Fruit fly (Drosophila melanogaster) whole organism, embryonic: ENCODE results near the gene Socs36E.

Experiments
- C15 ChIP-seq: fragments of 200-800 bp; sonication (Bioruptor generic); IDR thresholded peaks from 3 replicates; pipeline ENCODE4 v1.3.6; 2022; ENCODE audit warnings: missing biosample characterization, missing genetic modification characterization
- CG10274 ChIP-seq: fragments of 200-800 bp; sonication (Bioruptor generic); optimal IDR thresholded peaks from 3 replicates; lab custom pipeline; 2017; ENCODE audit warnings: missing biosample characterization, mild to moderate bottlenecking, missing genetic modification characterization
- CG10565 ChIP-seq: fragments of 200-800 bp; sonication (Bioruptor generic); optimal IDR thresholded peaks from 3 replicates; lab custom pipeline; 2016; ENCODE audit warnings: missing biosample characterization, mild to moderate bottlenecking, missing genetic modification characterization
- CG11696 ChIP-seq: fragments of 200-800 bp; sonication (Bioruptor generic); IDR thresholded peaks from 2 replicates; pipeline ENCODE4 v1.3.6; 2022; ENCODE audit warnings: missing biosample characterization, missing genetic modification characterization
- CG11723 ChIP-seq: fragments of 200-800 bp; sonication (Bioruptor generic); optimal IDR thresholded peaks from 2 replicates; lab custom pipeline; 2017; ENCODE audit warnings: missing biosample characterization, mild to moderate bottlenecking, missing genetic modification characterization
- CG12104 ChIP-seq: fragments of 200-800 bp; sonication (Bioruptor generic); optimal IDR thresholded peaks from 3 replicates; lab custom pipeline; 2016; ENCODE audit warnings: missing biosample characterization, missing genetic modification characterization
- CG1233 ChIP-seq: fragments of 200-800 bp; sonication (Bioruptor generic); optimal IDR thresholded peaks from 4 replicates; lab custom pipeline; 2018; ENCODE audit warnings: missing biosample characterization, mild to moderate bottlenecking, missing genetic modification characterization
- CG12391 ChIP-seq: fragments of 200-800 bp; sonication (Bioruptor generic); optimal IDR thresholded peaks from 3 replicates; lab custom pipeline; 2018; ENCODE audit warnings: missing biosample characterization, mild to moderate bottlenecking, missing genetic modification characterization, moderate library complexity
- CG13775 ChIP-seq: fragments of 200-800 bp; sonication (Bioruptor generic); optimal IDR thresholded peaks from 3 replicates; lab custom pipeline; 2017; ENCODE audit warnings: missing biosample characterization, mild to moderate bottlenecking, missing genetic modification characterization
- CG15479 ChIP-seq: fragments of 200-800 bp; sonication (Bioruptor generic); optimal IDR thresholded peaks from 3 replicates; lab custom pipeline; 2019; ENCODE audit warnings: missing biosample characterization, mild to moderate bottlenecking, missing genetic modification characterization, moderate library complexity
- CG16779 ChIP-seq: fragments of 200-800 bp; sonication (Bioruptor generic); IDR thresholded peaks from 2 replicates; pipeline ENCODE4 v1.3.6; 2022; ENCODE audit warnings: missing biosample characterization, missing genetic modification characterization
- CG2875 ChIP-seq: fragments of 200-800 bp; sonication (Bioruptor generic); optimal IDR thresholded peaks from 2 replicates; lab custom pipeline; 2017; ENCODE audit warnings: missing biosample characterization, mild to moderate bottlenecking, missing genetic modification characterization, missing genetic modification reagents
- CG31365 ChIP-seq: fragments of 200-800 bp; sonication (Bioruptor generic); optimal IDR thresholded peaks from 2 replicates; lab custom pipeline; 2018; ENCODE audit warnings: missing biosample characterization, mild to moderate bottlenecking, missing genetic modification characterization
- CHES-1-like ChIP-seq: fragments of 200-800 bp; sonication (Bioruptor generic); optimal IDR thresholded peaks from 2 replicates; lab custom pipeline; 2016; ENCODE audit warnings: missing biosample characterization, missing genetic modification characterization
- Dad ChIP-seq: fragments of 200-800 bp; sonication (Bioruptor generic); optimal IDR thresholded peaks from 3 replicates; lab custom pipeline; 2016; ENCODE audit warnings: missing biosample characterization, missing genetic modification characterization
- Fer2 ChIP-seq: fragments of 200-800 bp; sonication (Bioruptor generic); optimal IDR thresholded peaks from 2 replicates; lab custom pipeline; 2018; ENCODE audit warnings: missing biosample characterization, mild to moderate bottlenecking, missing genetic modification characterization, moderate library complexity
- Gug ChIP-seq: fragments of 200-800 bp; sonication (Bioruptor generic); IDR thresholded peaks from 4 replicates; pipeline ENCODE4 v1.3.6; 2022; ENCODE audit warnings: missing biosample characterization, missing genetic modification characterization
- Jarid2 ChIP-seq: fragments of 200-800 bp; sonication (Bioruptor generic); optimal IDR thresholded peaks from 3 replicates; lab custom pipeline; 2017; ENCODE audit warnings: mild to moderate bottlenecking, missing biosample characterization, missing genetic modification reagents, missing genetic modification characterization
- Lpt ChIP-seq: fragments of >200 bp; optimal IDR thresholded peaks from 2 replicates; lab custom pipeline; 2018; ENCODE audit warnings: missing biosample characterization, missing genetic modification characterization
- Nf-YA ChIP-seq: fragments of 200-800 bp; sonication (Bioruptor generic); IDR thresholded peaks from 2 replicates; pipeline ENCODE4 v1.3.6; 2022; ENCODE audit warnings: missing biosample characterization, missing genetic modification characterization
- Pdp1 ChIP-seq, 2 experiments: fragments of 200-800 bp; sonication (Bioruptor generic); optimal IDR thresholded peaks; 3 replicates each; lab custom pipeline; 2016; ENCODE audit warnings: missing biosample characterization in 2 of 2, missing genetic modification characterization in 2 of 2, mild to moderate bottlenecking in 1 of 2, moderate library complexity in 1 of 2
- Rfx ChIP-seq: fragments of 200-800 bp; sonication (Bioruptor generic); IDR thresholded peaks from 2 replicates; pipeline ENCODE4 v1.3.6; 2022; ENCODE audit warnings: missing biosample characterization, missing genetic modification characterization
- Sox102F ChIP-seq: fragments of 200-800 bp; sonication (Bioruptor generic); optimal IDR thresholded peaks from 2 replicates; lab custom pipeline; 2018; ENCODE audit warnings: missing biosample characterization, mild to moderate bottlenecking, missing genetic modification characterization, moderate library complexity
- Sry-β ChIP-seq: fragments of 200-800 bp; sonication (Bioruptor generic); optimal IDR thresholded peaks from 2 replicates; lab custom pipeline; 2018; ENCODE audit warnings: missing biosample characterization, mild to moderate bottlenecking, missing genetic modification characterization, moderate library complexity
- TFAM ChIP-seq: fragments of 200-800 bp; sonication (Bioruptor generic); optimal IDR thresholded peaks from 2 replicates; lab custom pipeline; 2017; ENCODE audit warnings: missing biosample characterization, missing genetic modification characterization, inconsistent platforms
- abd-A ChIP-seq: fragments of 200-800 bp; sonication (Bioruptor generic); optimal IDR thresholded peaks from 3 replicates; lab custom pipeline; 2019; ENCODE audit warnings: missing biosample characterization, mild to moderate bottlenecking, missing genetic modification characterization, moderate library complexity
- aop ChIP-seq: fragments of 200-800 bp; sonication (Bioruptor generic); IDR thresholded peaks from 2 replicates; pipeline ENCODE4 v1.3.6; 2022; ENCODE audit warnings: missing biosample characterization, missing genetic modification characterization
- ap ChIP-seq: fragments of 200-800 bp; sonication (Bioruptor generic); IDR thresholded peaks from 2 replicates; pipeline ENCODE4 v1.3.6; 2022; ENCODE audit warnings: missing biosample characterization, missing genetic modification characterization
- br ChIP-seq: fragments of >200 bp; optimal IDR thresholded peaks from 2 replicates; lab custom pipeline; 2017
- cwo ChIP-seq: fragments of 200-800 bp; sonication (Bioruptor generic); optimal IDR thresholded peaks from 3 replicates; lab custom pipeline; 2017; ENCODE audit warnings: missing biosample characterization, missing genetic modification characterization, mild to moderate bottlenecking, moderate library complexity, missing genetic modification reagents
- disco-r ChIP-seq: fragments of 200-800 bp; sonication (Bioruptor generic); optimal IDR thresholded peaks from 2 replicates; lab custom pipeline; 2016; ENCODE audit warnings: missing biosample characterization, missing genetic modification characterization
- dpn ChIP-seq, 2 experiments: fragments of 200-800 bp; sonication (Bioruptor generic); optimal IDR thresholded peaks; 3 replicates each; lab custom pipeline; 2016; ENCODE audit warnings: missing biosample characterization in 2 of 2, missing genetic modification characterization in 2 of 2
- gce ChIP-seq: fragments of 200-800 bp; sonication (Bioruptor generic); IDR thresholded peaks from 3 replicates; pipeline ENCODE4 v1.3.6; 2022; ENCODE audit warnings: missing biosample characterization, missing genetic modification characterization
- her ChIP-seq: fragments of 200-800 bp; sonication (Bioruptor generic); optimal IDR thresholded peaks from 2 replicates; lab custom pipeline; 2016; ENCODE audit warnings: missing biosample characterization, missing genetic modification characterization
- hth ChIP-seq: fragments of >200 bp; optimal IDR thresholded peaks from 2 replicates; lab custom pipeline; 2017; ENCODE audit warnings: inconsistent platforms
- inv ChIP-seq: fragments of 200-800 bp; sonication (Bioruptor generic); IDR thresholded peaks from 2 replicates; pipeline ENCODE4 v1.3.6; 2022; ENCODE audit warnings: missing biosample characterization, missing genetic modification characterization; ENCODE audit not compliant: partially characterized antibody
- knrl ChIP-seq: fragments of 200-800 bp; sonication (Bioruptor generic); IDR thresholded peaks from 3 replicates; pipeline ENCODE4 v1.3.6; 2022; ENCODE audit warnings: missing biosample characterization, missing genetic modification characterization; ENCODE audit not compliant: partially characterized antibody
- lov ChIP-seq, 2 experiments: fragments of 200-800 bp in 1 of 2; fragments of >200 bp in 1 of 2; sonication (Bioruptor generic) in 1 of 2; IDR thresholded peaks in 1 of 2; optimal IDR thresholded peaks in 1 of 2; 2 replicates in 1 of 2; 3 replicates in 1 of 2; pipeline versions ENCODE4 v1.3.6 to Lab custom; 2017 to 2022; ENCODE audit warnings: missing biosample characterization in 1 of 2, missing genetic modification characterization in 1 of 2
- luna ChIP-seq: fragments of 200-800 bp; sonication (Bioruptor generic); optimal IDR thresholded peaks from 2 replicates; lab custom pipeline; 2016; ENCODE audit warnings: missing biosample characterization, missing genetic modification characterization
- maf-S ChIP-seq: fragments of 200-800 bp; sonication (Bioruptor generic); optimal IDR thresholded peaks from 2 replicates; lab custom pipeline; 2016; ENCODE audit warnings: missing biosample characterization, missing genetic modification characterization
- pb ChIP-seq: fragments of 200-800 bp; sonication (Bioruptor generic); optimal IDR thresholded peaks from 3 replicates; lab custom pipeline; 2016; ENCODE audit warnings: missing biosample characterization, missing genetic modification characterization
- peb ChIP-seq: fragments of 200-800 bp; sonication (Bioruptor generic); IDR thresholded peaks from 2 replicates; pipeline ENCODE4 v1.3.6; 2022; ENCODE audit warnings: missing biosample characterization, missing genetic modification characterization
- pnt ChIP-seq: fragments of 200-800 bp; sonication (Bioruptor generic); optimal IDR thresholded peaks from 3 replicates; lab custom pipeline; 2016; ENCODE audit warnings: missing biosample characterization, missing genetic modification characterization
- rib ChIP-seq: fragments of 200-800 bp; sonication (Bioruptor generic); IDR thresholded peaks from 2 replicates; pipeline ENCODE4 v1.3.6; 2022; ENCODE audit warnings: missing biosample characterization, missing genetic modification characterization
- slp2 ChIP-seq: fragments of 200-800 bp; sonication (Bioruptor generic); optimal IDR thresholded peaks from 2 replicates; lab custom pipeline; 2016; ENCODE audit warnings: missing biosample characterization, missing genetic modification characterization
- sr ChIP-seq: fragments of 200-800 bp; sonication (Bioruptor generic); IDR thresholded peaks from 3 replicates; pipeline ENCODE4 v1.3.6; 2022; ENCODE audit warnings: missing biosample characterization, missing genetic modification characterization
- wek ChIP-seq: fragments of 200-800 bp; sonication (Bioruptor generic); optimal IDR thresholded peaks from 3 replicates; lab custom pipeline; 2018; ENCODE audit warnings: missing biosample characterization, mild to moderate bottlenecking, missing genetic modification characterization, moderate library complexity
- z ChIP-seq: fragments of 200-800 bp; sonication (Bioruptor generic); IDR thresholded peaks from 3 replicates; pipeline ENCODE4 v1.3.6; 2022; ENCODE audit warnings: missing biosample characterization, missing genetic modification characterization
- zf30C ChIP-seq: fragments of 200-800 bp; sonication (Bioruptor generic); optimal IDR thresholded peaks from 3 replicates; lab custom pipeline; 2018; ENCODE audit warnings: missing biosample characterization, mild to moderate bottlenecking, missing genetic modification characterization

Gene Socs36E

dm6 chr2L:18151826-18152138, 435 bp downstream of the Socs36E start (continued):
- TF ChIP-seq knrl = no peak

- TF ChIP-seq gce (GFP tag; lab: Robert Waterston, UW) = no peak
- TF ChIP-seq ap (GFP tag; lab: Robert Waterston, UW) = 0 out of 2 replicates have a peak, but pooled peaks have one; percentile 21
- TF ChIP-seq CG1233 (GFP tag; lab: Kevin White, UChicago) = no peak
- no peak for TF ChIP-seq Jarid2 (GFP tag; lab: Kevin White, UChicago)
- TF ChIP-seq disco-r = no peak
- TF ChIP-seq aop = no peak
- no peak for TF ChIP-seq CG12104 (GFP tag; lab: Kevin White, UChicago)
- no peak for TF ChIP-seq CG12391 (tag; lab: Kevin White, UChicago)
- TF ChIP-seq hth (lab: Kevin White, UChicago) = no peak
- peak; percentile 66 for TF ChIP-seq CHES-1-like (GFP tag; lab: Kevin White, UChicago)
- peak; percentile 7 for TF ChIP-seq wek (GFP tag; lab: Kevin White, UChicago)
- no peak for TF ChIP-seq Fer2 (tag; lab: Kevin White, UChicago)
- TF ChIP-seq zf30C (GFP tag; lab: Kevin White, UChicago) = no peak
- TF ChIP-seq CG13775 (GFP tag; lab: Kevin White, UChicago) = peak; percentile 9
- TF ChIP-seq Rfx = peak; percentile 87
- TF ChIP-seq her (GFP tag; lab: Kevin White, UChicago) = no peak
- TF ChIP-seq dpn (GFP tag; optimal IDR thresholded peaks at IDR 0.05; lab: Kevin White, UChicago) = peak; percentile 41 to 65
- peak; percentile 38 to 41 for TF ChIP-seq Pdp1 (GFP tag; optimal IDR thresholded peaks at IDR 0.05; lab: Kevin White, UChicago)
- no peak for TF ChIP-seq CG10565
- no peak for TF ChIP-seq CG16779
- no peak for TF ChIP-seq Sox102F (GFP tag; lab: Kevin White, UChicago)
- TF ChIP-seq CG15479 (GFP tag; lab: Kevin White, UChicago) = peak; percentile 81
- peak; percentile 75 for TF ChIP-seq abd-A (tag; lab: Kevin White, UChicago)
- TF ChIP-seq z (GFP tag; lab: Robert Waterston, UW) = peak; percentile 97
- TF ChIP-seq Nf-YA (GFP tag; lab: Robert Waterston, UW) = no peak
- no peak for TF ChIP-seq Lpt (GFP tag; lab: Kevin White, UChicago)
- no peak for TF ChIP-seq CG2875 (GFP tag; lab: Kevin White, UChicago)
- TF ChIP-seq Sry-β (GFP tag; lab: Kevin White, UChicago) = no peak
- TF ChIP-seq maf-S = peak; percentile 13
- TF ChIP-seq CG10274 (GFP tag; lab: Kevin White, UChicago) = no peak
- no peak for TF ChIP-seq CG31365
- TF ChIP-seq inv (GFP tag; lab: Robert Waterston, UW) = no peak; the same call in 1 of the 2 replicates
- no peak for TF ChIP-seq br
- no peak for TF ChIP-seq TFAM (GFP tag; lab: Kevin White, UChicago)
- peak; percentile 47 for TF ChIP-seq pnt
- no peak for TF ChIP-seq C15 (GFP tag; lab: Robert Waterston, UW)
- peak; percentile 33 for TF ChIP-seq cwo (GFP tag; lab: Kevin White, UChicago)
- peak; percentile 40 for TF ChIP-seq slp2 (GFP tag; lab: Kevin White, UChicago)
- no peak for TF ChIP-seq sr (GFP tag; lab: Robert Waterston, UW)
- peak; percentile 25 for TF ChIP-seq CG11723 (GFP tag; lab: Kevin White, UChicago)
- TF ChIP-seq Gug = peak; percentile 93
- no peak for TF ChIP-seq lov (optimal IDR thresholded peaks at IDR 0.05; lab: Kevin White, UChicago)
- peak; percentile 69; the same call in 1 of the 3 replicates for TF ChIP-seq lov (GFP tag; IDR thresholded peaks at IDR 0.05; lab: Robert Waterston, UW)
- peak; percentile 16 for TF ChIP-seq Dad
- TF ChIP-seq CG11696 (GFP tag; lab: Robert Waterston, UW) = peak; percentile 11; the same call in 1 of the 2 replicates
- TF ChIP-seq peb (GFP tag; lab: Robert Waterston, UW) = peak; percentile 55; the same call in 1 of the 2 replicates
- TF ChIP-seq pb (GFP tag; lab: Kevin White, UChicago) = peak; percentile 65
- TF ChIP-seq rib (GFP tag; lab: Robert Waterston, UW) = peak; percentile 77
- no peak for TF ChIP-seq luna
Observed at dm6 chr2L:18151134-18151825, 937 bp downstream of the Socs36E start.
